Worm (Caenorhabditis elegans): ENCODE data around the gene nos-1.

- TF ChIP-seq Y55F3AM.14 (GFP tag; optimal IDR thresholded peaks at IDR 0.05) (no peak), ama-1 (optimal IDR thresholded peaks at IDR 0.05) (no peak), snpc-4 (tag; optimal IDR thresholded peaks at IDR 0.05) (no peak), nhr-25 (tag; optimal IDR thresholded peaks at IDR 0.05) (no peak), gmeb-1 (tag; optimal IDR thresholded peaks at IDR 0.05) (no peak), ztf-4 (tag; optimal IDR thresholded peaks at IDR 0.05) (no peak), unc-39 (tag; optimal IDR thresholded peaks at IDR 0.05) (no peak), elt-3 (tag; optimal IDR thresholded peaks at IDR 0.05) (no peak), mbf-1 (tag; optimal IDR thresholded peaks at IDR 0.05) (no peak), nhr-11 (tag; optimal IDR thresholded peaks at IDR 0.05) (no peak), ceh-82 (tag; optimal IDR thresholded peaks at IDR 0.05) (no peak), ztf-11 (tag; optimal IDR thresholded peaks at IDR 0.05) (no peak), lsy-2 (tag; optimal IDR thresholded peaks at IDR 0.05) (no peak), nhr-12 (tag; optimal IDR thresholded peaks at IDR 0.05) (no peak)
Observed at ce11 chrII:10912995-10913394, 40.0 kb downstream of the nos-1 start.
